Worm (Caenorhabditis elegans) whole organism, L3 larva: ENCODE data around the gene seb-3.

ENCODE experiments used
- ama-1 ChIP-seq: fragments of 150-350 bp; optimal IDR thresholded peaks from 2 replicates; lab custom pipeline; 2018
- ceh-16 ChIP-seq: sonication (generic microtip); optimal IDR thresholded peaks from 2 replicates; lab custom pipeline; 2017; ENCODE audit warnings: missing biosample characterization, missing genetic modification characterization
- nfya-1 ChIP-seq: sonication (generic microtip); optimal IDR thresholded peaks from 2 replicates; lab custom pipeline; 2017; ENCODE audit warnings: missing genetic modification characterization, mild to moderate bottlenecking, missing compliant biosample characterization, antibody characterized with exemption, moderate library complexity; ENCODE audit not compliant: insufficient read depth
- nhr-76 ChIP-seq: fragments of 150-350 bp; sonication (generic microtip); optimal IDR thresholded peaks from 5 replicates; lab custom pipeline; 2014; ENCODE audit warnings: missing biosample characterization, missing genetic modification characterization
- pha-4 ChIP-seq: fragments of 150-350 bp; optimal IDR thresholded peaks from 2 replicates; lab custom pipeline; 2014; ENCODE audit warnings: missing biosample characterization, missing genetic modification reagents, missing genetic modification characterization
- pqm-1 ChIP-seq: fragments of 150-350 bp; optimal IDR thresholded peaks from 2 replicates; lab custom pipeline; 2017; ENCODE audit warnings: missing biosample characterization, missing genetic modification characterization, inconsistent platforms

DNA sequence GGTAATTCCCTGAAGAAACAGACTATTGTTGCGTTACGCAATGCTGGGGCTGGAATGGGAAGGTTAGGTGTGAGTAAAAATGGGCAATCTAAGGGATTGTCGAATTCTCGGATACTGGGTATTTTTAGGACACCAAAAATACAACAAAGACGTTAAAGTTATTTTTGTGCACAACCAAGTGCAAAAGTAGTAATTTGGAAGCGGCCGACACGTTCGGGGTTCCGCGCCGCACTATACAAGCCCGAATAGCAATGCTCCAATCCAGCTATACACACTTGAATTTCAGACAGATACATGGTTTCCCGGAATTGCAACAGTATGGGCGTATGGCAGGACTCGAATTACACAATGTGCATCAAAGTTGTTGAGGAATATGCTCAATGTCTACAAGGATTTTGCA lies 1.9 kb downstream of the seb-3 start:
- no peak for TF ChIP-seq pha-4 (tag; lab: Kevin White, UChicago)
- no peak for TF ChIP-seq nhr-76 (tag; lab: Kevin White, UChicago)
- TF ChIP-seq ceh-16: no peak
- TF ChIP-seq pqm-1: no peak
- TF ChIP-seq ama-1 (lab: Kevin White, UChicago): no peak
- TF ChIP-seq nfya-1: no peak
